Fruit fly (Drosophila melanogaster): ENCODE data around the gene CG32240.

Gene CG32240

DNA sequence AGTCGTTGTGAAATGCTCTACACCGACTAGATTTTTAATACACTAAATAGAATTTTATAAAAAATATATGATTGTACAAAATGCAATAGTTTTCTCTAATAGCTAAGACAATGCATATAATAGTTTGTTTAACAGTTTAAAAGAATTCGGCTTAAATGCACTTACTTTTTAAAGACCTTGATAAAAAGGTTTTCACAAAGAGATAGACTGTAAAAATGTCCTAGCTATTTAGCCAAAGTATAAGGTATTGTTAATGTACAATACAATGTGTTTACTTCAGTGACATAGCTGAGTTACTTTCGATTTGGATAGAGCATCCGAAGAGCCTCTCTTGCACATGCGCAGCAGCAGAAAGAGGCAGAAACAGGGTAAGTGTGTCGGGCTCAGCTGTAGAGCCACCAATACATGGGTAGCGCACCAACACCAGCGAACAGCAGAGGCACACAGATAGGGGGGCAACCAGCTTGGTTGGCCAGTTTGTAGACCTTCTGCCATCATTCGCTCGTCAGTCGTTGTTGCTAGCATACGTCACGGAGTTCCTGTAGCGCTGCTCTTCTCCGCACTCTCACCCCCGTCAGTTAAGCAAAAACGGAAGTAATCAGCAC, 25.3 kb upstream of the CG32240 start, which contains the start of gene TP53INP (continued):
- TF ChIP-seq salm (tag; optimal IDR thresholded peaks at IDR 0.05) (peak; percentile 87), gem (tag; optimal IDR thresholded peaks at IDR 0.05) (peak; percentile 96), CG13775 (GFP tag; optimal IDR thresholded peaks at IDR 0.05) (peak; percentile 84), Hsf (GFP tag; optimal IDR thresholded peaks at IDR 0.05) (peak; percentile 86), ac (GFP tag; optimal IDR thresholded peaks at IDR 0.05) (peak; percentile 71), Hmx (GFP tag; optimal IDR thresholded peaks at IDR 0.05) (no peak), Ets65A (GFP tag) (peak; percentile 91), inv (GFP tag; IDR thresholded peaks at IDR 0.05; ENCODE audit: partially characterized antibody) (no peak), nmo (GFP tag; optimal IDR thresholded peaks at IDR 0.05) (peak; percentile 95), CG8765 (GFP tag; IDR thresholded peaks at IDR 0.05) (peak; percentile 38; the same call in 1 of the 2 replicates), CG6254 (GFP tag; optimal IDR thresholded peaks at IDR 0.05) (peak; percentile 76), fd102C (GFP tag; optimal IDR thresholded peaks at IDR 0.05) (peak; percentile 52), Bgb (GFP tag; IDR thresholded peaks at IDR 0.05; ENCODE audit: partially characterized antibody) (peak; percentile 48; the same call in 1 of the 2 replicates), trh (GFP tag; optimal IDR thresholded peaks at IDR 0.05) (peak; percentile 79), CG17912 (GFP tag; optimal IDR thresholded peaks at IDR 0.05) (no peak), amos (GFP tag; IDR thresholded peaks at IDR 0.05; ENCODE audit: partially characterized antibody) (no peak; the same call in 1 of the 2 replicates), knrl (GFP tag; IDR thresholded peaks at IDR 0.05; ENCODE audit: partially characterized antibody) (no peak), Antp (GFP tag; optimal IDR thresholded peaks at IDR 0.05) (peak; percentile 82), Dll (GFP tag; IDR thresholded peaks at IDR 0.05; ENCODE audit: partially characterized antibody) (no peak), CG3281 (GFP tag; optimal IDR thresholded peaks at IDR 0.05) (peak; percentile 89), pita (GFP tag; optimal IDR thresholded peaks at IDR 0.05) (no peak), nerfin-2 (GFP tag; IDR thresholded peaks at IDR 0.05; ENCODE audit: partially characterized antibody) (no peak), Mad (GFP tag; optimal IDR thresholded peaks at IDR 0.05) (peak; percentile 40), CG3407 (GFP tag; optimal IDR thresholded peaks at IDR 0.05) (peak; percentile 85), NFAT (GFP tag; IDR thresholded peaks at IDR 0.05) (no peak), CG6791 (GFP tag; IDR thresholded peaks at IDR 0.05; ENCODE audit: partially characterized antibody) (peak; percentile 41; the same call in 1 of the 3 replicates), CG2202 (tag; optimal IDR thresholded peaks at IDR 0.05) (peak; percentile 76), Sry-β (GFP tag; optimal IDR thresholded peaks at IDR 0.05) (peak; percentile 45), rib (GFP tag; IDR thresholded peaks at IDR 0.05) (peak; percentile 37; the same call in 1 of the 2 replicates), TFAM (GFP tag; optimal IDR thresholded peaks at IDR 0.05) (peak; percentile 44), zen2 (GFP tag; IDR thresholded peaks at IDR 0.05; ENCODE audit: partially characterized antibody) (no peak), gsb-n (tag; optimal IDR thresholded peaks at IDR 0.05) (peak; percentile 81), dysf (GFP tag; IDR thresholded peaks at IDR 0.05) (peak; percentile 86), CG1603 (tag; optimal IDR thresholded peaks at IDR 0.05) (peak; percentile 71), CG6813 (GFP tag; optimal IDR thresholded peaks at IDR 0.05) (peak; percentile 82), NC2β (GFP tag; optimal IDR thresholded peaks at IDR 0.05) (peak; percentile 49), CG2116 (GFP tag; optimal IDR thresholded peaks at IDR 0.05) (peak; percentile 60), abd-A (tag; optimal IDR thresholded peaks at IDR 0.05) (no peak), H2.0 (GFP tag; IDR thresholded peaks at IDR 0.05) (peak; percentile 62), run (tag; optimal IDR thresholded peaks at IDR 0.05) (peak; percentile 82), hb (GFP tag; IDR thresholded peaks at IDR 0.05; ENCODE audit: partially characterized antibody) (no peak), pum (GFP tag; optimal IDR thresholded peaks at IDR 0.05) (peak; percentile 75), Drgx (GFP tag; IDR thresholded peaks at IDR 0.05) (peak; percentile 69), CG17829 (tag; optimal IDR thresholded peaks at IDR 0.05) (peak; percentile 89), CG14441 (GFP tag; IDR thresholded peaks at IDR 0.05) (peak; percentile 52; the same call in 1 of the 2 replicates), CG14667 (GFP tag; IDR thresholded peaks at IDR 0.05) (peak; percentile 37; the same call in 1 of the 2 replicates), crol (GFP tag; IDR thresholded peaks at IDR 0.05) (0 out of 2 replicates have a peak, but pooled peaks have one; percentile 31), CG10543 (GFP tag; optimal IDR thresholded peaks at IDR 0.05) (peak; percentile 89)

Measured in whole organism, embryonic.